Fruit fly (Drosophila melanogaster): ENCODE data around the gene Pdss2.

Pdss2 gene

DNA sequence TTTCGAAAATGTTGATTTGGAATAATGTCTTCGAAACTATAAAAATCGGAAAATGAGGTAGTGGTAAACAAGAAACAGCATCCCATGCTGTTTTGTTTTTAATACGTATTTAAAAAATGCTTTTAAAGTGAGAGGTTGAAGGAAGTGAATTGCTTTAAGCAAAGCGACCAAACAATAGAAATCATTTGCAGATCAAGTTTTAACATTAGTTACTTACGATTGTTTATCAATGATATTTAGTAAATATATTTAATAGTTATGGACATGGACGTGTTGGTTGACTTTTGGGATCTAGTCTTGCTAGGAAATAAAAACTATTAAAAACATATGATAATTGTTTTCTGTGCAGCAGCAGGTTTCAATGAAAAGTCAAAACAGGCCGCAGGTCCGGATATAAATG, 28.6 kb downstream of the Pdss2 start (continued):
- no peak for TF ChIP-seq exex (tag; optimal IDR thresholded peaks at IDR 0.05)
- no peak for TF ChIP-seq ac (GFP tag; optimal IDR thresholded peaks at IDR 0.05)

DNA sequence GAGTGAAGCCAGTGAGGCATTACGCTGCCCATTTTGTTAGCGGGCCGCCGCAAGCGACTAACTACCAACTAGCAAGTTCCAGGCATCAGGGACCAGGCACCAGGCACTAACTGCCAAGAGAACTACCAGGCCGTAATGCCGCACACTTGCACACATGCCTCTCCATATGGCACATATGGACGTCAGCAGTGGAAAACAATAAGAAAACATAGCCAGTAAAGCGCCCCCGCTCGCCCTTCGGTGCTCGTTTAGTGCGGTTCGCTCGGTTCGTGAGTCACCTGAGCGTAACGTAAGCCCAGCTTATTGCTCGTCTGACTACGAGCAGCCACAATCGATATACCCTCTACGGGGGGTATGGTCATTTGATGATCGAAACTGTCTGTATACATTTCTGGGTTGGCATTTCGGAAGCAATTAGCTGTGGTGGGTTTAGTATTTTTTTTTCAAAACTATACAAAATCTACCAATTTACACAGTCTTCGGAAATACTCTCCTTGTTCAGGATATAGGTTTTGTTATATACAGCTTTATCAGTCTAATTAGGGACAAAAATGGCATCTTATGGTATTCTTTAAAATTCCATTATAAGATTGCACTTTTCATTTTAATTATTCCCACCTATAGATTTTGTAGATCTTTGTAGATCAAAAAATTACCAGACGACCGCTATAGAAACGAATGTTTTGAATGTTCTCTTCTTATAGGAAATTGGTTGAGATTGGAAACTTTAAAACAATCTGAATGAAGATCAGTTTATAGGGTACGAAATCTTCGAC, 29.3 kb downstream of the Pdss2 start:
- no peak for TF ChIP-seq Taf1 (GFP tag; IDR thresholded peaks at IDR 0.05)
- no peak for TF ChIP-seq bcd (GFP tag; optimal IDR thresholded peaks at IDR 0.05)
- no peak for TF ChIP-seq HLHmδ (GFP tag; optimal IDR thresholded peaks at IDR 0.05)
- no peak for TF ChIP-seq seq (GFP tag; IDR thresholded peaks at IDR 0.05)
- peak; percentile 32 for TF ChIP-seq CG30403 (GFP tag; optimal IDR thresholded peaks at IDR 0.05)
- no peak for TF ChIP-seq NC2β (GFP tag; optimal IDR thresholded peaks at IDR 0.05)
- TF ChIP-seq kah (GFP tag; optimal IDR thresholded peaks at IDR 0.05), result no peak
- TF ChIP-seq CG33213 (GFP tag; optimal IDR thresholded peaks at IDR 0.05), result no peak
- TF ChIP-seq jumu (GFP tag; optimal IDR thresholded peaks at IDR 0.05), result no peak
- TF ChIP-seq HmgZ (tag; optimal IDR thresholded peaks at IDR 0.05), result no peak
- no peak for TF ChIP-seq CG8281 (tag; optimal IDR thresholded peaks at IDR 0.05)
- TF ChIP-seq Atf-2 (GFP tag; optimal IDR thresholded peaks at IDR 0.05), result no peak
- TF ChIP-seq Bgb (GFP tag; IDR thresholded peaks at IDR 0.05; ENCODE audit: partially characterized antibody), result no peak
- no peak for TF ChIP-seq bigmax (GFP tag; optimal IDR thresholded peaks at IDR 0.05)
- TF ChIP-seq pan (optimal IDR thresholded peaks at IDR 0.05), result no peak
- TF ChIP-seq pan (GFP tag; optimal IDR thresholded peaks at IDR 0.05 in 1 of 2, IDR thresholded peaks at IDR 0.05 in 1 of 2), result no peak
- TF ChIP-seq CG32532 (GFP tag; IDR thresholded peaks at IDR 0.05), result peak; percentile 16; the same call in 1 of the 2 replicates
- peak; percentile 45 for TF ChIP-seq zen (tag; optimal IDR thresholded peaks at IDR 0.05)
- TF ChIP-seq CG12219 (GFP tag; optimal IDR thresholded peaks at IDR 0.05), result no peak
- no peak for TF ChIP-seq CG10274 (GFP tag; optimal IDR thresholded peaks at IDR 0.05)
- TF ChIP-seq sug (tag; optimal IDR thresholded peaks at IDR 0.05), result peak; percentile 16
- TF ChIP-seq Fer2 (tag; optimal IDR thresholded peaks at IDR 0.05), result no peak
- no peak for TF ChIP-seq crp (GFP tag; optimal IDR thresholded peaks at IDR 0.05)
- TF ChIP-seq Nf-YB (GFP tag; optimal IDR thresholded peaks at IDR 0.05), result no peak
- TF ChIP-seq sima (GFP tag; optimal IDR thresholded peaks at IDR 0.05), result no peak
- no peak for TF ChIP-seq CG3281 (GFP tag; optimal IDR thresholded peaks at IDR 0.05)
- no peak for TF ChIP-seq NK7.1 (GFP tag; optimal IDR thresholded peaks at IDR 0.05)
- TF ChIP-seq zen2 (GFP tag; IDR thresholded peaks at IDR 0.05; ENCODE audit: partially characterized antibody), result no peak
- TF ChIP-seq h (optimal IDR thresholded peaks at IDR 0.05), result no peak
- TF ChIP-seq CG2875 (GFP tag; optimal IDR thresholded peaks at IDR 0.05), result no peak
- no peak for TF ChIP-seq jigr1 (GFP tag; IDR thresholded peaks at IDR 0.05)
- no peak for TF ChIP-seq CG13775 (GFP tag; optimal IDR thresholded peaks at IDR 0.05)
- no peak for TF ChIP-seq al (GFP tag; IDR thresholded peaks at IDR 0.05)
- TF ChIP-seq dm (GFP tag; optimal IDR thresholded peaks at IDR 0.05), result no peak
- TF ChIP-seq CG7786 (GFP tag; optimal IDR thresholded peaks at IDR 0.05), result peak; percentile 40
- no peak for TF ChIP-seq dysf (GFP tag; IDR thresholded peaks at IDR 0.05)
- TF ChIP-seq CG4404 (GFP tag; IDR thresholded peaks at IDR 0.05), result no peak
- no peak for TF ChIP-seq CG15514 (GFP tag; optimal IDR thresholded peaks at IDR 0.05)
- TF ChIP-seq HLH3B (GFP tag; IDR thresholded peaks at IDR 0.05), result peak; percentile 24; the same call in 1 of the 2 replicates
- TF ChIP-seq Dip3 (GFP tag; optimal IDR thresholded peaks at IDR 0.05), result no peak
- TF ChIP-seq ranshi (GFP tag; IDR thresholded peaks at IDR 0.05), result no peak
- TF ChIP-seq CG4617 (GFP tag; optimal IDR thresholded peaks at IDR 0.05; ENCODE audit: borderline replicate concordance), result no peak
- TF ChIP-seq ttk (GFP tag; IDR thresholded peaks at IDR 0.05), result 0 out of 2 replicates have a peak, but pooled peaks have one; percentile 18
- no peak for TF ChIP-seq nerfin-1 (tag; optimal IDR thresholded peaks at IDR 0.05)
- TF ChIP-seq CG2678 (tag; optimal IDR thresholded peaks at IDR 0.05), result peak; percentile 47
- no peak for TF ChIP-seq CG4820 (GFP tag; optimal IDR thresholded peaks at IDR 0.05)
- TF ChIP-seq fru (optimal IDR thresholded peaks at IDR 0.05), result no peak
